Fruit fly (Drosophila melanogaster): ENCODE results near the gene Obp73a.

DNA sequence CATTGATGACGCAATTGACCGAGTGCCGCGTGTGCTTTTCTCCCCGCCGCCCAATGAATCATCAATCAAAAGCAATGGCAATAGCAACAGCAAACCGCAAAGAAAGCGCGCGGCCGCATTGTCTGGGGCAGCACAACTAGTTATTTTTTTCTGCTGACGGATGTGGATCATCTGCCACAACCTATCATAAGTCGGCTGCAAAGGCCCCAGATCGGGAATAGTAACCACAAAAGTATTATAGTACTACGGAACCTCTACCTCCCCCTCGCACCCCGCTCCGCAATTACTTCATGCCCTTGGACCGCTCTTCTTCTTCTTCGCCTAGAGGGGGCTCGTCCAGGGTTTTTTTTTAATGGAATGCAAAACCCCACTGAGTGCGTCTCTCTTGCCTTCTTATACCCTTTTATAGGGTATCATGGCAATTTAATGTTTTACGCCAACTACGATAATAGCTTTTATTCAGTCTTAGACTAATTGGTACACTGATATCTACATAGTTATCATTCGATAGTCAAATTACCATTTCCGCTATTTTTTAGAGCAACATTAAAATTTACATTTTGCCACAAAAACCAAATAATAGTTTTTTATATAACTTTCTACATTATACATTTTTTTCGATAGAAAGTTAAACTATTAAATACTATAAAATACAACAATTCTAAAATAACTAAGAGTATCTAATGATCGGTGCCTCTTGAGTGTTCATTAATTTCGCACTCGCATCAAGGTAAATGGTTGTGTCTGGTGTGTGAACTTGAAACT lies 12.0 kb downstream of the Obp73a start:
- no peak for TF ChIP-seq psq (optimal IDR thresholded peaks at IDR 0.05)
- TF ChIP-seq pan (optimal IDR thresholded peaks at IDR 0.05), result no peak
- TF ChIP-seq usp (GFP tag; optimal IDR thresholded peaks at IDR 0.05), result no peak
- no peak for TF ChIP-seq Dll (optimal IDR thresholded peaks at IDR 0.05)
- no peak for TF ChIP-seq CG8478 (optimal IDR thresholded peaks at IDR 0.05)
- no peak for TF ChIP-seq EcR (GFP tag; optimal IDR thresholded peaks at IDR 0.05)

Measured in whole organism.